Worm (Caenorhabditis elegans): Measurements from ENCODE around the gene gbb-2.

Gene gbb-2

ce11 chrIV:4517066-4517465 is 10.5 kb upstream of the gbb-2 start, which contains the start of gene ZK180.5:
TSS of gene ZK180.5 (minus strand) at chrIV:4517166.
- no peak for TF ChIP-seq Y22D7AL.16 (tag; optimal IDR thresholded peaks at IDR 0.05)
- no peak for TF ChIP-seq unc-55 (GFP tag; optimal IDR thresholded peaks at IDR 0.05)
- TF ChIP-seq ceh-6 (GFP tag; optimal IDR thresholded peaks at IDR 0.05), result no peak
- TF ChIP-seq pat-9 (tag; optimal IDR thresholded peaks at IDR 0.05), result no peak
- no peak for TF ChIP-seq sox-4 (tag; optimal IDR thresholded peaks at IDR 0.05)
- TF ChIP-seq unc-42 (tag; optimal IDR thresholded peaks at IDR 0.05), result no peak
- no peak for TF ChIP-seq ceh-31 (tag; optimal IDR thresholded peaks at IDR 0.05)

- TF ChIP-seq ceh-2 (tag; optimal IDR thresholded peaks at IDR 0.05) (no peak), pag-3 (tag; optimal IDR thresholded peaks at IDR 0.05; ENCODE audit: borderline replicate concordance) (no peak), tbx-2 (tag; optimal IDR thresholded peaks at IDR 0.05) (no peak), eyg-1 (tag; optimal IDR thresholded peaks at IDR 0.05) (no peak), ttx-3 (tag; optimal IDR thresholded peaks at IDR 0.05) (no peak), sdc-2 (tag; optimal IDR thresholded peaks at IDR 0.05) (no peak), hlh-13 (GFP tag; optimal IDR thresholded peaks at IDR 0.05) (no peak), npax-4 (tag; optimal IDR thresholded peaks at IDR 0.05) (no peak), pros-1 (tag; optimal IDR thresholded peaks at IDR 0.05) (no peak), pha-2 (tag; optimal IDR thresholded peaks at IDR 0.05) (no peak), elt-4 (tag; optimal IDR thresholded peaks at IDR 0.05) (no peak)
Observed at ce11 chrIV:4516478-4516877, 9.9 kb upstream of the gbb-2 start.

- no peak for TF ChIP-seq odd-2 (tag; optimal IDR thresholded peaks at IDR 0.05)
- peak; percentile 67 for TF ChIP-seq ceh-31 (tag; optimal IDR thresholded peaks at IDR 0.05)
- TF ChIP-seq ztf-16 (tag; optimal IDR thresholded peaks at IDR 0.05), result peak; percentile 33
- TF ChIP-seq K09A11.1 (tag; optimal IDR thresholded peaks at IDR 0.05; ENCODE audit: insufficient read depth), result no peak
- peak; percentile 37 for TF ChIP-seq rnt-1 (tag; optimal IDR thresholded peaks at IDR 0.05)
- peak; percentile 13 for TF ChIP-seq ceh-14 (tag; optimal IDR thresholded peaks at IDR 0.05)
- TF ChIP-seq ceh-24 (tag; optimal IDR thresholded peaks at IDR 0.05), result no peak
- no peak for TF ChIP-seq lim-6 (tag; optimal IDR thresholded peaks at IDR 0.05)
- peak; percentile 44 for TF ChIP-seq tbx-2 (tag; optimal IDR thresholded peaks at IDR 0.05)
- TF ChIP-seq syd-9 (tag; optimal IDR thresholded peaks at IDR 0.05), result peak; percentile 0
- peak; percentile 44 for TF ChIP-seq elt-2 (tag; optimal IDR thresholded peaks at IDR 0.05)
- TF ChIP-seq unc-86 (tag; optimal IDR thresholded peaks at IDR 0.05), result peak; percentile 33
- TF ChIP-seq madf-2 (tag; optimal IDR thresholded peaks at IDR 0.05), result peak; percentile 5
- TF ChIP-seq hlh-15 (tag; optimal IDR thresholded peaks at IDR 0.05), result no peak
- TF ChIP-seq sox-4 (tag; optimal IDR thresholded peaks at IDR 0.05), result peak; percentile 33
- peak; percentile 53 for TF ChIP-seq unc-42 (tag; optimal IDR thresholded peaks at IDR 0.05)
- no peak for TF ChIP-seq ceh-6 (GFP tag; optimal IDR thresholded peaks at IDR 0.05)
- peak; percentile 39 for TF ChIP-seq hlh-6 (tag; optimal IDR thresholded peaks at IDR 0.05)
- no peak for TF ChIP-seq ceh-45 (GFP tag; IDR thresholded peaks at IDR 0.05)
- TF ChIP-seq che-1 (tag; optimal IDR thresholded peaks at IDR 0.05), result no peak
- peak; percentile 62 for TF ChIP-seq ceh-30 (tag; optimal IDR thresholded peaks at IDR 0.05)
- peak; percentile 45 for TF ChIP-seq ceh-18 (tag; optimal IDR thresholded peaks at IDR 0.05)
- TF ChIP-seq ref-2 (tag; optimal IDR thresholded peaks at IDR 0.05), result peak; percentile 41
- no peak for TF ChIP-seq elt-4 (tag; optimal IDR thresholded peaks at IDR 0.05)
- peak; percentile 65 for TF ChIP-seq nfya-1 (tag; optimal IDR thresholded peaks at IDR 0.05)
- TF ChIP-seq ceh-2 (tag; optimal IDR thresholded peaks at IDR 0.05), result peak; percentile 5
Observed at ce11 chrIV:4513269-4513819, 6.8 kb upstream of the gbb-2 start, which contains the start of gene sar-1. TSS of gene sar-1 (minus strand) at chrIV:4513319.
